Fruit fly (Drosophila melanogaster) whole organism, embryonic: Measurements from ENCODE around the gene Nep6.

Source experiments
- ATbp ChIP-seq: fragments of 200-800 bp; sonication (Bioruptor generic); optimal IDR thresholded peaks from 2 replicates; lab custom pipeline; 2017; ENCODE audit warnings: missing biosample characterization, mild to moderate bottlenecking, missing genetic modification characterization, missing genetic modification reagents
- B-H2 ChIP-seq: fragments of 200-800 bp; sonication (Bioruptor generic); optimal IDR thresholded peaks from 2 replicates; lab custom pipeline; 2018; ENCODE audit warnings: missing biosample characterization, mild to moderate bottlenecking, missing genetic modification characterization
- BEAF-32 ChIP-seq: fragments of 200-800 bp; sonication (Bioruptor generic); optimal IDR thresholded peaks from 3 replicates; lab custom pipeline; 2017; ENCODE audit warnings: missing biosample characterization, missing genetic modification characterization, mild to moderate bottlenecking, moderate library complexity, missing genetic modification reagents
- CG10274 ChIP-seq: fragments of 200-800 bp; sonication (Bioruptor generic); optimal IDR thresholded peaks from 3 replicates; lab custom pipeline; 2017; ENCODE audit warnings: missing biosample characterization, mild to moderate bottlenecking, missing genetic modification characterization
- CG10462 ChIP-seq: fragments of 200-800 bp; sonication (Bioruptor generic); optimal IDR thresholded peaks from 2 replicates; lab custom pipeline; 2016; ENCODE audit warnings: missing biosample characterization, missing genetic modification characterization
- CG10565 ChIP-seq: fragments of 200-800 bp; sonication (Bioruptor generic); optimal IDR thresholded peaks from 3 replicates; lab custom pipeline; 2016; ENCODE audit warnings: missing biosample characterization, mild to moderate bottlenecking, missing genetic modification characterization
- CG11093 ChIP-seq: fragments of 200-800 bp; sonication (Bioruptor generic); IDR thresholded peaks from 3 replicates; pipeline ENCODE4 v1.3.6; 2022; ENCODE audit warnings: missing biosample characterization, missing genetic modification characterization
- CG11504 ChIP-seq: fragments of 200-800 bp; sonication (Bioruptor generic); optimal IDR thresholded peaks from 3 replicates; lab custom pipeline; 2019; ENCODE audit warnings: missing biosample characterization, mild to moderate bottlenecking, missing genetic modification characterization, moderate library complexity
- CG12236 ChIP-seq: fragments of 200-800 bp; sonication (Bioruptor generic); optimal IDR thresholded peaks from 2 replicates; lab custom pipeline; 2016; ENCODE audit warnings: missing biosample characterization, missing genetic modification characterization
- CG17612 ChIP-seq: fragments of 200-800 bp; sonication (Bioruptor generic); IDR thresholded peaks from 2 replicates; pipeline ENCODE4 v1.3.6; 2022; ENCODE audit warnings: missing biosample characterization, missing genetic modification characterization
- CG1792 ChIP-seq: fragments of 200-800 bp; sonication (Bioruptor generic); optimal IDR thresholded peaks from 2 replicates; lab custom pipeline; 2016; ENCODE audit warnings: missing biosample characterization, missing genetic modification characterization
- CG18476 ChIP-seq: fragments of 200-800 bp; sonication (Bioruptor generic); optimal IDR thresholded peaks from 2 replicates; lab custom pipeline; 2016; ENCODE audit warnings: missing biosample characterization, mild to moderate bottlenecking, missing genetic modification characterization
- CG2116 ChIP-seq: fragments of 200-800 bp; sonication (Bioruptor generic); optimal IDR thresholded peaks from 3 replicates; lab custom pipeline; 2018; ENCODE audit warnings: missing biosample characterization, mild to moderate bottlenecking, missing genetic modification characterization
- CG2889 ChIP-seq: fragments of 200-800 bp; sonication (Bioruptor generic); IDR thresholded peaks from 3 replicates; pipeline ENCODE4 v1.3.6; 2022; ENCODE audit warnings: missing biosample characterization, missing genetic modification characterization
- CG3065 ChIP-seq: fragments of 200-800 bp; sonication (Bioruptor generic); optimal IDR thresholded peaks from 2 replicates; lab custom pipeline; 2016; ENCODE audit warnings: missing biosample characterization, missing genetic modification characterization
- CG3163 ChIP-seq: fragments of 200-800 bp; sonication (Bioruptor generic); optimal IDR thresholded peaks from 3 replicates; lab custom pipeline; 2016; ENCODE audit warnings: missing biosample characterization, missing genetic modification characterization
- CG32767 ChIP-seq: fragments of 200-800 bp; sonication (Bioruptor generic); IDR thresholded peaks from 2 replicates; pipeline ENCODE4 v1.3.6; 2022; ENCODE audit warnings: missing biosample characterization, missing genetic modification characterization
- CG33213 ChIP-seq: fragments of 200-800 bp; sonication (Bioruptor generic); optimal IDR thresholded peaks from 3 replicates; lab custom pipeline; 2016; ENCODE audit warnings: missing biosample characterization, missing genetic modification characterization
- CG4328 ChIP-seq: fragments of 200-800 bp; sonication (Bioruptor generic); optimal IDR thresholded peaks from 3 replicates; lab custom pipeline; 2017; ENCODE audit warnings: missing biosample characterization, missing genetic modification reagents, missing genetic modification characterization
- CG4730 ChIP-seq: fragments of 200-800 bp; sonication (Bioruptor generic); IDR thresholded peaks from 2 replicates; pipeline ENCODE4 v1.3.6; 2022; ENCODE audit warnings: missing biosample characterization, missing genetic modification characterization
- CG5180 ChIP-seq: fragments of 200-800 bp; sonication (Bioruptor generic); optimal IDR thresholded peaks from 3 replicates; lab custom pipeline; 2017; ENCODE audit warnings: missing biosample characterization, missing genetic modification characterization, mild to moderate bottlenecking, moderate library complexity, missing genetic modification reagents
- CG6654 ChIP-seq: fragments of 200-800 bp; sonication (Bioruptor generic); optimal IDR thresholded peaks from 2 replicates; lab custom pipeline; 2017; ENCODE audit warnings: missing biosample characterization, mild to moderate bottlenecking, missing genetic modification characterization
- CG6791 ChIP-seq: fragments of 200-800 bp; sonication (Bioruptor generic); IDR thresholded peaks from 3 replicates; pipeline ENCODE4 v1.3.6; 2022; ENCODE audit warnings: missing biosample characterization, missing genetic modification characterization; ENCODE audit not compliant: partially characterized antibody
- CG7357 ChIP-seq: fragments of 200-800 bp; sonication (Bioruptor generic); IDR thresholded peaks from 3 replicates; pipeline ENCODE4 v1.3.6; 2022; ENCODE audit warnings: missing biosample characterization, missing genetic modification characterization
- CG9817 ChIP-seq: fragments of 200-800 bp; sonication (Bioruptor generic); optimal IDR thresholded peaks from 2 replicates; lab custom pipeline; 2018; ENCODE audit warnings: missing biosample characterization, mild to moderate bottlenecking, missing genetic modification characterization, moderate library complexity
- CHES-1-like ChIP-seq: fragments of 200-800 bp; sonication (Bioruptor generic); optimal IDR thresholded peaks from 2 replicates; lab custom pipeline; 2016; ENCODE audit warnings: missing biosample characterization, missing genetic modification characterization
- Dref ChIP-seq: fragments of 200-800 bp; sonication (Bioruptor generic); IDR thresholded peaks from 2 replicates; pipeline ENCODE4 v1.3.6; 2022; ENCODE audit warnings: missing biosample characterization, missing genetic modification characterization
- GATAe ChIP-seq: fragments of 200-800 bp; sonication (Bioruptor generic); conservative IDR thresholded peaks from 2 replicates; pipeline ENCODE4 v1.3.6; 2022; ENCODE audit warnings: missing biosample characterization, missing genetic modification characterization
- H2.0 ChIP-seq: fragments of 200-800 bp; sonication (Bioruptor generic); IDR thresholded peaks from 2 replicates; pipeline ENCODE4 v1.3.6; 2022; ENCODE audit warnings: missing biosample characterization, missing genetic modification characterization
- NC2β ChIP-seq: fragments of 200-800 bp; sonication (Bioruptor generic); optimal IDR thresholded peaks from 2 replicates; lab custom pipeline; 2016; ENCODE audit warnings: missing biosample characterization, missing genetic modification characterization
- Nf-YB ChIP-seq: fragments of 200-800 bp; sonication (Bioruptor generic); optimal IDR thresholded peaks from 3 replicates; lab custom pipeline; 2019; ENCODE audit warnings: missing biosample characterization, mild to moderate bottlenecking, missing genetic modification characterization, moderate library complexity
- Optix ChIP-seq: fragments of 200-800 bp; sonication (Bioruptor generic); IDR thresholded peaks from 3 replicates; pipeline ENCODE4 v1.3.6; 2022; ENCODE audit warnings: missing biosample characterization, missing genetic modification characterization
- Ravus ChIP-seq: fragments of 200-800 bp; sonication (Bioruptor generic); IDR thresholded peaks from 2 replicates; pipeline ENCODE4 v1.3.6; 2022; ENCODE audit warnings: missing biosample characterization, missing genetic modification characterization
- Usf ChIP-seq: fragments of 200-800 bp; sonication (Bioruptor generic); optimal IDR thresholded peaks from 2 replicates; lab custom pipeline; 2017; ENCODE audit warnings: missing genotype, missing biosample characterization, missing genetic modification characterization
- ab ChIP-seq: fragments of 200-800 bp; sonication (Bioruptor generic); optimal IDR thresholded peaks from 2 replicates; lab custom pipeline; 2016; ENCODE audit warnings: missing biosample characterization, missing genetic modification characterization
- ato ChIP-seq: fragments of 200-800 bp; sonication (Bioruptor generic); IDR thresholded peaks from 2 replicates; pipeline ENCODE4 v1.3.6; 2022; ENCODE audit warnings: missing biosample characterization, missing genetic modification characterization; ENCODE audit not compliant: partially characterized antibody
- bab2 ChIP-seq: fragments of 200-800 bp; sonication (Bioruptor generic); optimal IDR thresholded peaks from 2 replicates; lab custom pipeline; 2016; ENCODE audit warnings: missing biosample characterization, missing genetic modification characterization
- bbx ChIP-seq: fragments of 200-800 bp; sonication (Bioruptor generic); IDR thresholded peaks from 2 replicates; pipeline ENCODE4 v1.3.6; 2022; ENCODE audit warnings: missing biosample characterization, missing genetic modification characterization; ENCODE audit not compliant: partially characterized antibody
- chn ChIP-seq: fragments of 200-800 bp; sonication (Bioruptor generic); optimal IDR thresholded peaks from 2 replicates; lab custom pipeline; 2016; ENCODE audit warnings: missing biosample characterization, missing genetic modification characterization
- croc ChIP-seq: fragments of 200-800 bp; sonication (Bioruptor generic); conservative IDR thresholded peaks from 3 replicates; pipeline ENCODE4 v1.3.6; 2022; ENCODE audit warnings: missing biosample characterization, missing genetic modification characterization
- dmrt99B ChIP-seq: fragments of 200-800 bp; sonication (Bioruptor generic); optimal IDR thresholded peaks from 2 replicates; lab custom pipeline; 2018; ENCODE audit warnings: missing biosample characterization, mild to moderate bottlenecking, missing genetic modification characterization, moderate library complexity
- ems ChIP-seq: fragments of 200-800 bp; sonication (Bioruptor generic); optimal IDR thresholded peaks from 3 replicates; lab custom pipeline; 2016; ENCODE audit warnings: missing biosample characterization, missing genetic modification characterization
- gcm ChIP-seq: fragments of 200-800 bp; sonication (Bioruptor generic); optimal IDR thresholded peaks from 2 replicates; lab custom pipeline; 2019; ENCODE audit warnings: missing biosample characterization, mild to moderate bottlenecking, missing genetic modification characterization, moderate library complexity
- gcm2 ChIP-seq: fragments of 200-800 bp; sonication (Bioruptor generic); optimal IDR thresholded peaks from 2 replicates; lab custom pipeline; 2016; ENCODE audit warnings: missing biosample characterization, missing genetic modification characterization
- lov ChIP-seq, 2 experiments: fragments of 200-800 bp in 1 of 2; fragments of >200 bp in 1 of 2; sonication (Bioruptor generic) in 1 of 2; IDR thresholded peaks in 1 of 2; optimal IDR thresholded peaks in 1 of 2; 2 replicates in 1 of 2; 3 replicates in 1 of 2; pipeline versions ENCODE4 v1.3.6 to Lab custom; 2017 to 2022; ENCODE audit warnings: missing biosample characterization in 1 of 2, missing genetic modification characterization in 1 of 2
- nerfin-1 ChIP-seq: fragments of 200-800 bp; sonication (Bioruptor generic); optimal IDR thresholded peaks from 3 replicates; lab custom pipeline; 2019; ENCODE audit warnings: missing biosample characterization, mild to moderate bottlenecking, missing genetic modification characterization, moderate library complexity
- odd ChIP-seq: fragments of 200-800 bp; sonication (Bioruptor generic); optimal IDR thresholded peaks from 2 replicates; lab custom pipeline; 2017; ENCODE audit warnings: missing biosample characterization, mild to moderate bottlenecking, missing genetic modification characterization
- onecut ChIP-seq: fragments of 200-800 bp; sonication (Bioruptor generic); IDR thresholded peaks from 2 replicates; pipeline ENCODE4 v1.3.6; 2022; ENCODE audit warnings: missing biosample characterization, missing genetic modification characterization
- pfk ChIP-seq: fragments of 200-800 bp; sonication (Bioruptor generic); optimal IDR thresholded peaks from 2 replicates; lab custom pipeline; 2018; ENCODE audit warnings: missing biosample characterization, mild to moderate bottlenecking, missing genetic modification characterization, moderate library complexity
- ranshi ChIP-seq: fragments of 200-800 bp; sonication (Bioruptor generic); IDR thresholded peaks from 2 replicates; pipeline ENCODE4 v1.3.6; 2022; ENCODE audit warnings: missing biosample characterization, missing genetic modification characterization
- ssp ChIP-seq: fragments of 200-800 bp; sonication (Bioruptor generic); IDR thresholded peaks from 2 replicates; pipeline ENCODE4 v1.3.6; 2022; ENCODE audit warnings: missing biosample characterization, missing genetic modification characterization
- z ChIP-seq: fragments of 200-800 bp; sonication (Bioruptor generic); IDR thresholded peaks from 3 replicates; pipeline ENCODE4 v1.3.6; 2022; ENCODE audit warnings: missing biosample characterization, missing genetic modification characterization

Nep6 gene

dm6 chrX:12763467-12763866 lies 38.0 kb upstream of the Nep6 start, which contains the start of gene pira (continued):
- no peak for TF ChIP-seq CG33213 (GFP tag; lab: Kevin White, UChicago)
- no peak for TF ChIP-seq CG9817 (tag; lab: Kevin White, UChicago)
- TF ChIP-seq CG32767 (GFP tag; lab: Robert Waterston, UW), result no peak
- TF ChIP-seq ssp (GFP tag; lab: Robert Waterston, UW), result no peak
- TF ChIP-seq CG11093 (GFP tag; lab: Robert Waterston, UW), result no peak
- TF ChIP-seq Dref (GFP tag; lab: Robert Waterston, UW), result peak; percentile 78
- no peak for TF ChIP-seq CG11504
- no peak for TF ChIP-seq CG7357
- TF ChIP-seq NC2β (GFP tag; lab: Kevin White, UChicago), result no peak
- no peak for TF ChIP-seq GATAe (GFP tag; lab: Robert Waterston, UW)
- no peak for TF ChIP-seq CG10274 (GFP tag; lab: Kevin White, UChicago)
- no peak for TF ChIP-seq CG3163
- no peak for TF ChIP-seq gcm2 (GFP tag; lab: Kevin White, UChicago)
- no peak for TF ChIP-seq CG2889 (GFP tag; lab: Robert Waterston, UW)
- TF ChIP-seq CG10462 (GFP tag; lab: Kevin White, UChicago), result no peak
- no peak for TF ChIP-seq bab2 (GFP tag; lab: Kevin White, UChicago)
- no peak for TF ChIP-seq ATbp
- TF ChIP-seq CG2116, result peak; percentile 79
- no peak for TF ChIP-seq Usf (GFP tag; lab: Kevin White, UChicago)
- TF ChIP-seq CG5180 (GFP tag; lab: Kevin White, UChicago), result no peak
- TF ChIP-seq CG6791, result peak; percentile 85
- no peak for TF ChIP-seq B-H2 (GFP tag; lab: Kevin White, UChicago)
- TF ChIP-seq Ravus, result no peak
- TF ChIP-seq chn (GFP tag; lab: Kevin White, UChicago), result no peak
- TF ChIP-seq ato (GFP tag; lab: Robert Waterston, UW), result peak; percentile 72; the same call in 1 of the 2 replicates
- TF ChIP-seq CG12236 (GFP tag; lab: Kevin White, UChicago), result no peak
- no peak for TF ChIP-seq odd
- TF ChIP-seq BEAF-32 (GFP tag; lab: Kevin White, UChicago), result peak; percentile 67
- no peak for TF ChIP-seq ems
- TF ChIP-seq CHES-1-like (GFP tag; lab: Kevin White, UChicago), result no peak
- no peak for TF ChIP-seq ab (GFP tag; lab: Kevin White, UChicago)
- no peak for TF ChIP-seq ranshi (GFP tag; lab: Robert Waterston, UW)
- TF ChIP-seq Nf-YB, result no peak
- TF ChIP-seq CG4328 (GFP tag; lab: Kevin White, UChicago), result no peak
- TF ChIP-seq croc (GFP tag; lab: Robert Waterston, UW), result no peak
- TF ChIP-seq gcm, result no peak
- TF ChIP-seq CG1792 (GFP tag; lab: Kevin White, UChicago), result no peak
- no peak for TF ChIP-seq onecut (GFP tag; lab: Robert Waterston, UW)
- no peak for TF ChIP-seq CG4730
- no peak for TF ChIP-seq CG17612
- TF ChIP-seq z (GFP tag; lab: Robert Waterston, UW), result no peak
- TF ChIP-seq pfk (GFP tag; lab: Kevin White, UChicago), result no peak
- no peak for TF ChIP-seq CG6654 (GFP tag; lab: Kevin White, UChicago)
- no peak for TF ChIP-seq H2.0 (GFP tag; lab: Robert Waterston, UW)
- no peak for TF ChIP-seq lov (optimal IDR thresholded peaks at IDR 0.05; lab: Kevin White, UChicago)
- no peak for TF ChIP-seq lov (GFP tag; IDR thresholded peaks at IDR 0.05; lab: Robert Waterston, UW)
- TF ChIP-seq dmrt99B (tag; lab: Kevin White, UChicago), result no peak
- TF ChIP-seq nerfin-1, result no peak
- TF ChIP-seq CG3065, result no peak
- no peak for TF ChIP-seq Optix
- no peak for TF ChIP-seq CG10565
- TF ChIP-seq bbx, result peak; percentile 84
- no peak for TF ChIP-seq CG18476
